Fruit fly (Drosophila melanogaster): Measurements from ENCODE around the gene CG11617.

CG11617 gene

dm6 chr2L:160581-161452, 46.3 kb downstream of the CG11617 start (continued):
- TF ChIP-seq Hr39 (GFP tag; optimal IDR thresholded peaks at IDR 0.05) (no peak), Gug (GFP tag; IDR thresholded peaks at IDR 0.05) (no peak), CG10631 (GFP tag; optimal IDR thresholded peaks at IDR 0.05) (peak; percentile 70), CG6808 (GFP tag; optimal IDR thresholded peaks at IDR 0.05) (peak; percentile 85), Met (GFP tag; optimal IDR thresholded peaks at IDR 0.05) (peak; percentile 67), CG3919 (GFP tag; optimal IDR thresholded peaks at IDR 0.05) (peak; percentile 74), CG6854 (GFP tag; optimal IDR thresholded peaks at IDR 0.05) (peak; percentile 23), Eip93F (GFP tag; optimal IDR thresholded peaks at IDR 0.05) (peak; percentile 92), CG7368 (GFP tag; optimal IDR thresholded peaks at IDR 0.05) (peak; percentile 22), Sox15 (GFP tag; optimal IDR thresholded peaks at IDR 0.05) (no peak), fkh (GFP tag; optimal IDR thresholded peaks at IDR 0.05) (peak; percentile 92), salr (GFP tag; optimal IDR thresholded peaks at IDR 0.05) (peak; percentile 73 to 86), CG8319 (GFP tag; optimal IDR thresholded peaks at IDR 0.05) (peak; percentile 58), CG31627 (GFP tag; optimal IDR thresholded peaks at IDR 0.05) (peak; percentile 2), esn (GFP tag; optimal IDR thresholded peaks at IDR 0.05) (peak; percentile 52), Ets21C (GFP tag; optimal IDR thresholded peaks at IDR 0.05) (no peak), spab (GFP tag; optimal IDR thresholded peaks at IDR 0.05) (peak; percentile 78), CG9139 (GFP tag; optimal IDR thresholded peaks at IDR 0.05) (peak; percentile 85)

- TF ChIP-seq Sox102F (GFP tag; optimal IDR thresholded peaks at IDR 0.05) = no peak
- peak; percentile 71 for TF ChIP-seq dsx (GFP tag; optimal IDR thresholded peaks at IDR 0.05; ENCODE audit: poor library complexity, severe bottlenecking)
- no peak for TF ChIP-seq CG11902 (GFP tag; optimal IDR thresholded peaks at IDR 0.05)
- TF ChIP-seq lz (GFP tag; optimal IDR thresholded peaks at IDR 0.05) = no peak
- TF ChIP-seq Eip78C (GFP tag) = peak; percentile 84
- peak; percentile 82 for TF ChIP-seq vri (GFP tag; optimal IDR thresholded peaks at IDR 0.05)
- peak; percentile 59 for TF ChIP-seq CG3919 (GFP tag; optimal IDR thresholded peaks at IDR 0.05)
- no peak for TF ChIP-seq CG4318 (GFP tag; optimal IDR thresholded peaks at IDR 0.05)
- peak; percentile 50 for TF ChIP-seq fd85E (GFP tag; optimal IDR thresholded peaks at IDR 0.05)
- TF ChIP-seq Eip75B (GFP tag; optimal IDR thresholded peaks at IDR 0.05) = peak; percentile 34
- peak; percentile 52 for TF ChIP-seq CG1621 (tag; optimal IDR thresholded peaks at IDR 0.05)
- no peak for TF ChIP-seq CG8119 (GFP tag; IDR thresholded peaks at IDR 0.05)
- peak in 1 of 2 experiments; percentile 14 for TF ChIP-seq salr (GFP tag; optimal IDR thresholded peaks at IDR 0.05)
- TF ChIP-seq CG6792 (GFP tag; optimal IDR thresholded peaks at IDR 0.05) = no peak
- peak; percentile 41 for TF ChIP-seq net (GFP tag; optimal IDR thresholded peaks at IDR 0.05)
- TF ChIP-seq CG6854 (GFP tag; optimal IDR thresholded peaks at IDR 0.05) = peak; percentile 59
- peak; percentile 24 for TF ChIP-seq CG9139 (GFP tag; optimal IDR thresholded peaks at IDR 0.05)
- peak; percentile 58 for TF ChIP-seq esn (GFP tag; optimal IDR thresholded peaks at IDR 0.05)
- TF ChIP-seq Sox14 (GFP tag; optimal IDR thresholded peaks at IDR 0.05) = peak; percentile 62
- peak; percentile 76 for TF ChIP-seq fkh (GFP tag; optimal IDR thresholded peaks at IDR 0.05)
- TF ChIP-seq CG11762 (GFP tag; optimal IDR thresholded peaks at IDR 0.05; ENCODE audit: insufficient read depth) = peak; percentile 20
- TF ChIP-seq topi (GFP tag; optimal IDR thresholded peaks at IDR 0.05) = peak; percentile 35
- no peak for TF ChIP-seq spab (GFP tag; optimal IDR thresholded peaks at IDR 0.05)
- peak; percentile 53 for TF ChIP-seq CG16779 (tag; optimal IDR thresholded peaks at IDR 0.05)
- TF ChIP-seq ss (GFP tag; optimal IDR thresholded peaks at IDR 0.05) = peak; percentile 13 to 48
- peak; percentile 1 for TF ChIP-seq CG7368 (GFP tag; optimal IDR thresholded peaks at IDR 0.05)
- TF ChIP-seq Ets96B (tag; optimal IDR thresholded peaks at IDR 0.05) = peak; percentile 37
- TF ChIP-seq Eip93F (GFP tag; optimal IDR thresholded peaks at IDR 0.05) = peak; percentile 52
- TF ChIP-seq CG11294 (GFP tag; IDR thresholded peaks at IDR 0.05) = no peak
- peak; percentile 39 for TF ChIP-seq CG6808 (GFP tag; optimal IDR thresholded peaks at IDR 0.05)
Observed at dm6 chr2L:158649-159257, 48.3 kb downstream of the CG11617 start, which contains the start of the genes CG33635 and spen. TSS of gene CG33635 (minus strand) at chr2L:158664. TSS of gene spen (plus strand) at chr2L:159032.

Measured in whole organism, prepupa.